Worm (Caenorhabditis elegans): ENCODE measurements around the gene fbxb-76.

- TF ChIP-seq zfh-2 (GFP tag; conservative IDR thresholded peaks at IDR 0.05), result no peak
- no peak for TF ChIP-seq gei-17 (GFP tag; optimal IDR thresholded peaks at IDR 0.05)
- no peak for TF ChIP-seq bed-1 (GFP tag; IDR thresholded peaks at IDR 0.05)
- no peak for TF ChIP-seq egl-18 (GFP tag; IDR thresholded peaks at IDR 0.05)
- no peak for TF ChIP-seq madf-6 (GFP tag; IDR thresholded peaks at IDR 0.05)
- no peak for TF ChIP-seq snpc-4 (GFP tag; optimal IDR thresholded peaks at IDR 0.05)
- TF ChIP-seq snpc-4 (tag; optimal IDR thresholded peaks at IDR 0.05), result no peak
Measured at ce11 chrIV:11353946-11354458, 25.2 kb downstream of the fbxb-76 start, which contains the start of gene T01G1.2.
